Worm (Caenorhabditis elegans): ENCODE measurements around the gene F10G2.1.

Gene F10G2.1

DNA sequence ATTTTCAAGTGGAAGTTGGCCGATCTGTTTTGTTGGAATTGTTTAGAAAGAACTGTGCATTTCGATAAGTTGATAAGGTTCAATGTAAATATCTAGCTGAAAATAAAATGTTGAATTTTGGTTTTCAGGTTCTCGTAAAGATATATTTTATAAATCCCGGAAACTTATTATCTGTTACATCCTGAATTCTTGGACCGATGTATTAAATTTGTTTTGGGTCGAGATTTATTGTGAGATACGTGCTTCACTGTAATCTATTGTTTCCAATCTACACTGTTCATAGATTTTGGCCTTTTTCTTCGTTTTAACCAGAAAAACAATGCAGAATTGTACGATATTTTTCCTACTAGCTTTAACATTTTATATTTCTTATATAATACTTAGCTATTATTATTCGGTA is 24.8 kb downstream of the F10G2.1 start, which contains the start of gene C03G6.6:
TSS of gene C03G6.6 (plus strand) at position 301 of the 400 bp plus-strand sequence.
- TF ChIP-seq ceh-14 (tag; optimal IDR thresholded peaks at IDR 0.05) = no peak

DNA sequence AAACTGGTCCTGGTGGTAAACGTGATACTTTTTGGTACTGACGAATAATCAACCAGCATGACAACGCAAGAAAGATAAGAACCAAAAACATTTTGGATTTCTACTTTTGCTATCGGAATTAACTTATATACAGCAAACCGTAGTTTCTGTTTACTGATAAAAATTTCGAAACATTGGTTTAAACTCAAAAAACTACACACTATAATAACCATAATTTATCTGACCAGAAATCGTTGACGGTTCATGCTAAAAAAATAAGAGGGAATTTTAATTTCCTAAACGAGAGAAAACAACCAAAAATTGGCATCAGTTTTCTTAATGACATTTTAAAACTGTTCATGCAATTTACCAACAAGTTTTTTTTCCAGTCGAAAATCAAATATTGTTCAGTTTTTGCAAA is 29.3 kb downstream of the F10G2.1 start, which contains the start of gene cyp-35A1:
TSS of gene cyp-35A1 (minus strand) at position 101 of the 400 bp plus-strand sequence.
- TF ChIP-seq ceh-24 (tag; optimal IDR thresholded peaks at IDR 0.05) = no peak
- no peak for TF ChIP-seq ceh-14 (tag; optimal IDR thresholded peaks at IDR 0.05)
- TF ChIP-seq hlh-6 (tag; optimal IDR thresholded peaks at IDR 0.05) = no peak
- no peak for TF ChIP-seq ttx-3 (tag; optimal IDR thresholded peaks at IDR 0.05)
- no peak for TF ChIP-seq hlh-8 (tag; optimal IDR thresholded peaks at IDR 0.05)
- no peak for TF ChIP-seq dmd-4 (tag; optimal IDR thresholded peaks at IDR 0.05; ENCODE audit: borderline replicate concordance)
- TF ChIP-seq madf-2 (tag; optimal IDR thresholded peaks at IDR 0.05) = no peak
- no peak for TF ChIP-seq ceh-34 (tag; optimal IDR thresholded peaks at IDR 0.05)
- TF ChIP-seq fax-1 (tag; optimal IDR thresholded peaks at IDR 0.05) = no peak
- no peak for TF ChIP-seq lin-11 (tag; optimal IDR thresholded peaks at IDR 0.05)
- TF ChIP-seq pha-2 (tag; optimal IDR thresholded peaks at IDR 0.05) = no peak
- no peak for TF ChIP-seq nhr-11 (tag; optimal IDR thresholded peaks at IDR 0.05)
- no peak for TF ChIP-seq ztf-16 (tag; optimal IDR thresholded peaks at IDR 0.05)
- TF ChIP-seq elt-2 (tag; optimal IDR thresholded peaks at IDR 0.05) = no peak
- TF ChIP-seq K09A11.1 (tag; optimal IDR thresholded peaks at IDR 0.05; ENCODE audit: insufficient read depth) = no peak
- TF ChIP-seq odd-2 (tag; optimal IDR thresholded peaks at IDR 0.05) = no peak
- no peak for TF ChIP-seq tbx-2 (tag; optimal IDR thresholded peaks at IDR 0.05)
- TF ChIP-seq rnt-1 (tag; optimal IDR thresholded peaks at IDR 0.05) = no peak
- TF ChIP-seq ets-4 (tag; optimal IDR thresholded peaks at IDR 0.05) = no peak
- TF ChIP-seq ceh-48 (tag; optimal IDR thresholded peaks at IDR 0.05) = no peak

DNA sequence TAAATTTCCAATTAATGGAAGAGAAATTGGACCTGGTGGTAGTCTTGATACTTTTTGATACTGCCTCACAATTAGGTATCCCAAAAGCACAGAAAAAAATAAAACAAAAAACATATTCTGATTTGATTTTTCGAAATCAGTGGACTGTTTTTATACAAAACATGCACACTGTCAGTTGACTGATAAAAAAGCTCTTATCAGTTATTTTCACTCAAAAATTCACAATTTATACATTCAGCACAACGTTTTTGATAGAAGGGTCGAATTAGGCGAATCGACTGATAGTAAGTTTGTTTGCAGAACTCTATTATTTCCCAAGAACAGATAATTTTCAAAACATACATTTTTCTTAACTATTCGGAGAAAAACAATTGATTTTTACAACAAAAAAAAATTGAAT is 31.7 kb downstream of the F10G2.1 start, which contains the start of gene cyp-35A2:
TSS of gene cyp-35A2 (minus strand) at position 124 of the 400 bp plus-strand sequence.
- TF ChIP-seq nhr-232 (tag; optimal IDR thresholded peaks at IDR 0.05) (no peak), ceh-48 (tag; optimal IDR thresholded peaks at IDR 0.05) (no peak), sox-2 (GFP tag; IDR thresholded peaks at IDR 0.05) (no peak), pat-9 (tag; optimal IDR thresholded peaks at IDR 0.05) (no peak), ceh-34 (tag; optimal IDR thresholded peaks at IDR 0.05) (no peak), elt-2 (tag; optimal IDR thresholded peaks at IDR 0.05) (peak; percentile 64)

DNA sequence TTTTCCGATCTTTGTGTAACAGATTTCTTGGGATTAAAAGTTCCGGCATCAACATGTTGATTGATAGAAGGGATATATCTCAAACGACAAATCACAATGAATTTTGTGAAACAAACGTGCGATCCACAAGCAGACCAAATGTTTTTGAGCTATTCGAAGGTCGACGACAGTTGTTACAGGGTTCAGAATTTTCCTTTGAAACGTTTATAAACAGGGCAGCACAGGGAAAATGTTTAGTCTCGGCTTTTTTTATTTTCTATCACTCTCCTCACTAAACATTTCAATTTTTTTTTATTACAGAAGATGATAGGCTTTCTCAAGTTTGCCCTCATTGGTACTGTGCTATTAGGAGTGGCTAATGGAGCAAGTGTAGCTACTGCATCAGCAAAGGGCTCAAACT is 32.6 kb downstream of the F10G2.1 start, which contains the start of gene exc-13:
TSS of gene exc-13 (plus strand) at position 301 of the 400 bp plus-strand sequence.
- no peak for TF ChIP-seq hlh-15 (tag; optimal IDR thresholded peaks at IDR 0.05)
- TF ChIP-seq ceh-22 (tag; optimal IDR thresholded peaks at IDR 0.05) = no peak
- TF ChIP-seq ceh-48 (tag; optimal IDR thresholded peaks at IDR 0.05) = no peak
- no peak for TF ChIP-seq unc-3 (GFP tag; conservative IDR thresholded peaks at IDR 0.05)
- no peak for TF ChIP-seq unc-3 (tag; optimal IDR thresholded peaks at IDR 0.05)
- no peak for TF ChIP-seq pha-2 (tag; optimal IDR thresholded peaks at IDR 0.05)
- no peak for TF ChIP-seq ceh-45 (GFP tag; IDR thresholded peaks at IDR 0.05)
- TF ChIP-seq ttx-3 (tag; optimal IDR thresholded peaks at IDR 0.05) = no peak
- TF ChIP-seq lim-6 (tag; optimal IDR thresholded peaks at IDR 0.05) = no peak
- no peak for TF ChIP-seq hlh-8 (tag; optimal IDR thresholded peaks at IDR 0.05)
- TF ChIP-seq ceh-2 (tag; optimal IDR thresholded peaks at IDR 0.05) = no peak
- TF ChIP-seq K09A11.1 (tag; optimal IDR thresholded peaks at IDR 0.05; ENCODE audit: insufficient read depth) = no peak
- TF ChIP-seq fax-1 (tag; optimal IDR thresholded peaks at IDR 0.05) = no peak
- TF ChIP-seq hlh-6 (tag; optimal IDR thresholded peaks at IDR 0.05) = no peak
- TF ChIP-seq ceh-9 (tag; optimal IDR thresholded peaks at IDR 0.05) = no peak
- TF ChIP-seq lin-11 (tag; optimal IDR thresholded peaks at IDR 0.05) = no peak
- TF ChIP-seq fkh-6 (tag; optimal IDR thresholded peaks at IDR 0.05) = no peak
- no peak for TF ChIP-seq ztf-16 (tag; optimal IDR thresholded peaks at IDR 0.05)

DNA sequence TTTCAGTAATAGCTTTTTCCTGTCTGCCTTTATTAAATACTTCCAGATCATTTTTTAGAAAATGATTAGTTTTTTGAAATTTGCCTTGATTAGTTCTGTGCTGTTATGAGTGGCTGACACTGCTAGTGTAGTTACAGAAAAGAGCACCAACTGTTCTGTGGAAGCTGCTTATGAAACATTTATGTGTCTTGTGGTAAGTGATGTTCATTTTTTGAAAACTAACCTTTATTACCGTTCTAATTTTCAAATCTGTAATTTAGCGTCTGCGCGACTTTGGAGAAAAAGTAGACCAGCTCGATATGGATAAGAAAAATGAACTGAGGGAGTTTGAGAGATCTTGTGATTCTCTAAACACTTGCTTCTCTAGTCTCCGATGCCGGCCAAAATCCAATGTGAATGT is 37.2 kb downstream of the F10G2.1 start, which contains the start of gene srj-14:
TSS of gene srj-14 (plus strand) at position 131 of the 400 bp plus-strand sequence.
- no peak for TF ChIP-seq ahr-1 (tag; optimal IDR thresholded peaks at IDR 0.05)
- TF ChIP-seq pha-4 (tag; optimal IDR thresholded peaks at IDR 0.05) = no peak
